Worm (Caenorhabditis elegans) whole organism, L1 larva: ENCODE data around the gene F18A1.1.

ENCODE experiments used
- C34B4.2 ChIP-seq: sonication (generic microtip); optimal IDR thresholded peaks from 2 replicates; lab custom pipeline; 2017; ENCODE audit warnings: mild to moderate bottlenecking, missing genetic modification characterization, missing compliant biosample characterization
- F16B12.6 ChIP-seq: fragments of 150-350 bp; optimal IDR thresholded peaks from 2 replicates; lab custom pipeline; 2014; ENCODE audit warnings: missing biosample characterization, missing genetic modification characterization
- Y116A8C.19 ChIP-seq: sonication (generic microtip); optimal IDR thresholded peaks from 2 replicates; lab custom pipeline; 2016; ENCODE audit warnings: missing compliant biosample characterization, missing genetic modification characterization, borderline replicate concordance
- ama-1 ChIP-seq: fragments of 150-350 bp; optimal IDR thresholded peaks from 2 replicates; lab custom pipeline; 2014
- blmp-1 ChIP-seq: fragments of 150-350 bp; optimal IDR thresholded peaks from 2 replicates; lab custom pipeline; 2014; ENCODE audit warnings: missing biosample characterization, missing genetic modification characterization
- ceh-8 ChIP-seq: fragments of 200-800 bp; sonication (Bioruptor generic); optimal IDR thresholded peaks from 2 replicates; lab custom pipeline; 2018; ENCODE audit warnings: mild to moderate bottlenecking, missing genetic modification characterization, moderate library complexity, missing compliant biosample characterization
- ceh-90 ChIP-seq: sonication (generic microtip); optimal IDR thresholded peaks from 2 replicates; lab custom pipeline; 2016; ENCODE audit warnings: missing genetic modification characterization, missing compliant biosample characterization
- ces-1 ChIP-seq: fragments of 150-350 bp; optimal IDR thresholded peaks from 2 replicates; lab custom pipeline; 2014; ENCODE audit warnings: missing biosample characterization, missing genetic modification reagents, missing genetic modification characterization
- dpl-1 ChIP-seq, 3 experiments: fragments of 150-350 bp in 2 of 3; sonication (generic microtip) in 1 of 3; optimal IDR thresholded peaks; 2 replicates each; lab custom pipeline; 2014 to 2017; ENCODE audit warnings: missing biosample characterization in 3 of 3, missing genetic modification characterization in 3 of 3, missing genetic modification reagents in 3 of 3
- dsc-1 ChIP-seq: sonication (generic microtip); optimal IDR thresholded peaks from 2 replicates; lab custom pipeline; 2016; ENCODE audit warnings: mild to moderate bottlenecking, missing genetic modification characterization, missing compliant biosample characterization
- efl-1 ChIP-seq, 4 experiments: fragments of 150-350 bp; optimal IDR thresholded peaks in 3 of 4; peaks in 1 of 4; 1 replicate in 1 of 4; 2 replicates in 3 of 4; lab custom pipeline; 2014; ENCODE audit warnings: missing biosample characterization in 2 of 4, missing genetic modification characterization in 2 of 4, missing genetic modification reagents in 2 of 4
- egl-13 ChIP-seq: sonication (generic microtip); optimal IDR thresholded peaks from 2 replicates; lab custom pipeline; 2016; ENCODE audit warnings: missing genotype, missing genetic modification reagents, missing genetic modification characterization, missing compliant biosample characterization
- elt-3 ChIP-seq, 6 experiments: fragments of 150-350 bp in 1 of 6; sonication (generic microtip); optimal IDR thresholded peaks; 2 replicates each; lab custom pipeline; 2017 to 2018; ENCODE audit warnings: missing biosample characterization in 6 of 6, missing genetic modification characterization in 6 of 6, inconsistent platforms in 1 of 6
- ets-5 ChIP-seq: fragments of 200-800 bp; sonication (Bioruptor generic); IDR thresholded peaks from 2 replicates; pipeline ENCODE4 v1.3.6; 2022; ENCODE audit warnings: missing genetic modification characterization, missing compliant biosample characterization
- fkh-10 ChIP-seq: sonication (generic microtip); optimal IDR thresholded peaks from 2 replicates; lab custom pipeline; 2017; ENCODE audit warnings: missing biosample characterization, missing genetic modification reagents, missing genetic modification characterization
- fkh-4 ChIP-seq: sonication (generic microtip); optimal IDR thresholded peaks from 2 replicates; lab custom pipeline; 2016; ENCODE audit warnings: missing compliant biosample characterization, missing genetic modification characterization, borderline replicate concordance
- fkh-8 ChIP-seq: sonication (generic microtip); optimal IDR thresholded peaks from 2 replicates; lab custom pipeline; 2016; ENCODE audit warnings: mild to moderate bottlenecking, missing genetic modification characterization, missing compliant biosample characterization
- fos-1 ChIP-seq: fragments of 150-350 bp; optimal IDR thresholded peaks from 2 replicates; lab custom pipeline; 2014; ENCODE audit warnings: missing biosample characterization, missing genetic modification characterization
- hlh-17 ChIP-seq: fragments of 200-800 bp; sonication (Bioruptor generic); optimal IDR thresholded peaks from 2 replicates; lab custom pipeline; 2018; ENCODE audit warnings: missing genetic modification characterization, mild to moderate bottlenecking, missing compliant biosample characterization, moderate library complexity, borderline replicate concordance
- hlh-4 ChIP-seq: sonication (generic microtip); optimal IDR thresholded peaks from 2 replicates; lab custom pipeline; 2016; ENCODE audit warnings: mild to moderate bottlenecking, missing genetic modification characterization, missing compliant biosample characterization
- isw-1 ChIP-seq: fragments of 200-800 bp; sonication (Bioruptor generic); IDR thresholded peaks from 2 replicates; pipeline ENCODE4 v1.3.6; 2022; ENCODE audit warnings: missing genetic modification characterization, missing compliant biosample characterization
- jun-1 ChIP-seq: fragments of 150-350 bp; optimal IDR thresholded peaks from 2 replicates; lab custom pipeline; 2014; ENCODE audit warnings: missing biosample characterization, missing genetic modification reagents, missing genetic modification characterization
- lin-13 ChIP-seq: fragments of 150-350 bp; optimal IDR thresholded peaks from 2 replicates; lab custom pipeline; 2014; ENCODE audit warnings: missing biosample characterization, missing genetic modification reagents, missing genetic modification characterization
- lin-14 ChIP-seq: fragments of 200-800 bp; sonication (Bioruptor generic); optimal IDR thresholded peaks from 2 replicates; lab custom pipeline; 2018; ENCODE audit warnings: mild to moderate bottlenecking, missing genetic modification characterization, moderate library complexity, missing compliant biosample characterization
- lin-15B ChIP-seq: fragments of 150-350 bp; sonication (generic microtip); optimal IDR thresholded peaks from 3 replicates; lab custom pipeline; 2014; ENCODE audit warnings: missing biosample characterization, missing genetic modification characterization
- lin-35 ChIP-seq, 2 experiments: fragments of 150-350 bp; optimal IDR thresholded peaks; 2 replicates each; lab custom pipeline; 2014; ENCODE audit warnings: missing biosample characterization in 2 of 2, missing genetic modification characterization in 2 of 2, missing genetic modification reagents in 2 of 2
- lin-39 ChIP-seq: fragments of 150-350 bp; optimal IDR thresholded peaks from 2 replicates; lab custom pipeline; 2014; ENCODE audit warnings: missing biosample characterization, missing genetic modification reagents, missing genetic modification characterization
- lir-3 ChIP-seq: sonication (generic microtip); optimal IDR thresholded peaks from 2 replicates; lab custom pipeline; 2016; ENCODE audit warnings: mild to moderate bottlenecking, missing genetic modification characterization, moderate library complexity, missing compliant biosample characterization; ENCODE audit not compliant: poor library complexity
- lsy-2 ChIP-seq, 2 experiments: fragments of 150-350 bp; optimal IDR thresholded peaks; 2 replicates each; lab custom pipeline; 2014; ENCODE audit warnings: missing biosample characterization in 2 of 2, missing genetic modification characterization in 2 of 2
- mab-9 ChIP-seq: fragments of 200-800 bp; sonication (Bioruptor generic); IDR thresholded peaks from 2 replicates; pipeline ENCODE4 v1.3.6; 2022; ENCODE audit warnings: missing genetic modification reagents, missing genetic modification characterization, missing compliant biosample characterization
- nhr-11 ChIP-seq: fragments of 150-350 bp; optimal IDR thresholded peaks from 2 replicates; lab custom pipeline; 2014; ENCODE audit warnings: missing biosample characterization, missing genetic modification characterization
- nhr-19 ChIP-seq: fragments of 200-800 bp; sonication (Bioruptor generic); conservative IDR thresholded peaks from 2 replicates; pipeline ENCODE4 v1.3.6; 2022; ENCODE audit warnings: missing genetic modification characterization, missing compliant biosample characterization
- nhr-20 ChIP-seq: sonication (generic microtip); optimal IDR thresholded peaks from 2 replicates; lab custom pipeline; 2016; ENCODE audit warnings: mild to moderate bottlenecking, missing genetic modification characterization, missing compliant biosample characterization
- nhr-71 ChIP-seq: sonication (generic microtip); optimal IDR thresholded peaks from 2 replicates; lab custom pipeline; 2016; ENCODE audit warnings: mild to moderate bottlenecking, missing genetic modification characterization, moderate library complexity, missing compliant biosample characterization
- nhr-76 ChIP-seq: sonication (generic microtip); optimal IDR thresholded peaks from 2 replicates; lab custom pipeline; 2017; ENCODE audit warnings: missing biosample characterization, missing genetic modification characterization
- nhr-77 ChIP-seq: fragments of 150-350 bp; optimal IDR thresholded peaks from 2 replicates; lab custom pipeline; 2014; ENCODE audit warnings: missing biosample characterization, missing genetic modification characterization
- nhr-85 ChIP-seq: sonication (generic microtip); peaks from one replicate; lab custom pipeline; 2016; ENCODE audit warnings: missing genetic modification characterization, inconsistent platforms, missing compliant biosample characterization
- pag-3 ChIP-seq: sonication (generic microtip); optimal IDR thresholded peaks from 2 replicates; lab custom pipeline; 2017; ENCODE audit warnings: missing genetic modification characterization, mild to moderate bottlenecking, missing compliant biosample characterization, antibody characterized with exemption, borderline replicate concordance; ENCODE audit not compliant: insufficient read depth
- pqm-1 ChIP-seq: sonication (generic microtip); optimal IDR thresholded peaks from 3 replicates; lab custom pipeline; 2017; ENCODE audit warnings: missing biosample characterization, missing genetic modification characterization
- snpc-4 ChIP-seq: fragments of 150-350 bp; optimal IDR thresholded peaks from 2 replicates; lab custom pipeline; 2014; ENCODE audit warnings: missing biosample characterization, missing genetic modification characterization
- tbx-2 ChIP-seq: sonication (generic microtip); optimal IDR thresholded peaks from 2 replicates; lab custom pipeline; 2016; ENCODE audit warnings: missing genetic modification characterization, missing compliant biosample characterization
- tlp-1 ChIP-seq: fragments of 150-350 bp; optimal IDR thresholded peaks from 2 replicates; lab custom pipeline; 2014; ENCODE audit warnings: missing biosample characterization, missing genetic modification characterization
- unc-130 ChIP-seq: fragments of 150-350 bp; optimal IDR thresholded peaks from 2 replicates; lab custom pipeline; 2017; ENCODE audit warnings: missing biosample characterization, missing genetic modification characterization, inconsistent platforms
- unc-30 ChIP-seq: sonication (generic microtip); optimal IDR thresholded peaks from 2 replicates; lab custom pipeline; 2017; ENCODE audit warnings: missing biosample characterization, missing genetic modification characterization
- unc-98 ChIP-seq: fragments of 200-800 bp; sonication (Bioruptor generic); IDR thresholded peaks from 2 replicates; pipeline ENCODE4 v1.3.6; 2022; ENCODE audit warnings: missing genetic modification characterization, missing compliant biosample characterization
- vab-15 ChIP-seq: sonication (generic microtip); optimal IDR thresholded peaks from 2 replicates; lab custom pipeline; 2017; ENCODE audit warnings: missing genotype, mild to moderate bottlenecking, missing genetic modification characterization, missing compliant biosample characterization
- zag-1 ChIP-seq: fragments of 150-350 bp; optimal IDR thresholded peaks from 2 replicates; lab custom pipeline; 2014; ENCODE audit warnings: missing biosample characterization, missing genetic modification characterization
- zip-4 ChIP-seq: fragments of 200-800 bp; sonication (Bioruptor generic); optimal IDR thresholded peaks from 2 replicates; lab custom pipeline; 2018; ENCODE audit warnings: mild to moderate bottlenecking, missing genetic modification characterization, moderate library complexity, missing compliant biosample characterization
- ztf-11 ChIP-seq, 2 experiments: sonication (generic microtip); optimal IDR thresholded peaks; 2 replicates each; lab custom pipeline; 2016 to 2017; ENCODE audit warnings: missing genetic modification characterization in 2 of 2, missing biosample characterization in 1 of 2, missing compliant biosample characterization in 1 of 2

The F18A1.1 gene

ce11 chrII:7699009-7699408, 14.3 kb downstream of the F18A1.1 start, which contains the start of the genes moa-2 and cdk-11.1 (continued):
- TF ChIP-seq nhr-11 (tag; lab: Kevin White, UChicago) (no peak), ces-1 (GFP tag; lab: Kevin White, UChicago) (no peak), pqm-1 (tag; lab: Kevin White, UChicago) (no peak), F16B12.6 (tag; lab: Kevin White, UChicago) (peak; percentile 78), snpc-4 (tag; lab: Kevin White, UChicago) (no peak), fkh-8 (no peak), efl-1 (optimal IDR thresholded peaks at IDR 0.05; lab: Kevin White, UChicago) (peak; percentile 5 to 37), efl-1 (GFP tag; optimal IDR thresholded peaks at IDR 0.05 in 1 of 2; lab: Kevin White, UChicago) (peak in 1 of 2 experiments; percentile 38), nhr-71 (tag; lab: Kevin White, UChicago) (no peak), zag-1 (no peak), lsy-2 (tag; optimal IDR thresholded peaks at IDR 0.05; lab: Kevin White, UChicago) (peak; percentile 88 to 98), unc-130 (tag; lab: Kevin White, UChicago) (peak; percentile 66), ztf-11 (tag; optimal IDR thresholded peaks at IDR 0.05; lab: Kevin White, UChicago) (no peak), dpl-1 (GFP tag; optimal IDR thresholded peaks at IDR 0.05; lab: Kevin White, UChicago) (peak; percentile 18 to 51 (median 30)), pag-3 (no peak), ama-1 (lab: Kevin White, UChicago) (no peak), blmp-1 (tag; lab: Kevin White, UChicago) (peak; percentile 34), C34B4.2 (no peak), lin-13 (no peak), ceh-8 (GFP tag; lab: Kevin White, UChicago) (no peak), lin-39 (tag; lab: Kevin White, UChicago) (no peak), fos-1 (no peak), lin-15B (tag; lab: Kevin White, UChicago) (no peak), tlp-1 (no peak), nhr-20 (tag; lab: Kevin White, UChicago) (no peak), nhr-85 (no peak), isw-1 (no peak), vab-15 (tag; lab: Kevin White, UChicago) (no peak), dsc-1 (no peak), mab-9 (GFP tag; lab: Robert Waterston, UW) (no peak), nhr-76 (tag; lab: Kevin White, UChicago) (no peak), lin-35 (GFP tag; optimal IDR thresholded peaks at IDR 0.05; lab: Kevin White, UChicago) (peak; percentile 33 to 50), Y116A8C.19 (tag; lab: Kevin White, UChicago) (no peak), tbx-2 (tag; lab: Kevin White, UChicago) (no peak), nhr-77 (tag; lab: Kevin White, UChicago) (no peak), fkh-4 (tag; lab: Kevin White, UChicago) (no peak), fkh-10 (no peak), hlh-17 (no peak), hlh-4 (tag; lab: Kevin White, UChicago) (no peak), zip-4 (GFP tag; lab: Kevin White, UChicago) (no peak), lin-14 (no peak)

- TF ChIP-seq isw-1, result no peak
- no peak for TF ChIP-seq nhr-19 (GFP tag; lab: Robert Waterston, UW)
- no peak for TF ChIP-seq hlh-4 (tag; lab: Kevin White, UChicago)
- TF ChIP-seq jun-1 (tag; lab: Kevin White, UChicago), result no peak
- TF ChIP-seq vab-15 (tag; lab: Kevin White, UChicago), result no peak
- no peak for TF ChIP-seq nhr-76 (tag; lab: Kevin White, UChicago)
- TF ChIP-seq ets-5, result no peak
- no peak for TF ChIP-seq ceh-90
- TF ChIP-seq lir-3 (tag; lab: Kevin White, UChicago), result no peak
- TF ChIP-seq elt-3 (tag; optimal IDR thresholded peaks at IDR 0.05; lab: Kevin White, UChicago), result no peak
- TF ChIP-seq hlh-17, result no peak
- no peak for TF ChIP-seq egl-13
- TF ChIP-seq fkh-10, result no peak
- TF ChIP-seq unc-98 (GFP tag; lab: Robert Waterston, UW), result no peak
- no peak for TF ChIP-seq unc-30 (tag; lab: Kevin White, UChicago)
Measured at ce11 chrII:7704387-7704786, 19.7 kb downstream of the F18A1.1 start.
